Fruit fly (Drosophila melanogaster) whole organism, embryonic: ENCODE results near the gene CG14406.

ENCODE experiments used
- Ada2b ChIP-seq: fragments of 200-800 bp; sonication (Bioruptor generic); IDR thresholded peaks from 2 replicates; pipeline ENCODE4 v1.3.6; 2022; ENCODE audit warnings: missing biosample characterization, missing genetic modification characterization
- B-H2 ChIP-seq: fragments of 200-800 bp; sonication (Bioruptor generic); optimal IDR thresholded peaks from 2 replicates; lab custom pipeline; 2018; ENCODE audit warnings: missing biosample characterization, mild to moderate bottlenecking, missing genetic modification characterization
- CG12391 ChIP-seq: fragments of 200-800 bp; sonication (Bioruptor generic); optimal IDR thresholded peaks from 3 replicates; lab custom pipeline; 2018; ENCODE audit warnings: missing biosample characterization, mild to moderate bottlenecking, missing genetic modification characterization, moderate library complexity
- CG12942 ChIP-seq: fragments of 200-800 bp; sonication (Bioruptor generic); optimal IDR thresholded peaks from 3 replicates; lab custom pipeline; 2016; ENCODE audit warnings: missing biosample characterization, missing genetic modification characterization
- CG14860 ChIP-seq: fragments of 200-800 bp; sonication (Bioruptor generic); IDR thresholded peaks from 3 replicates; pipeline ENCODE4 v1.3.6; 2022; ENCODE audit warnings: missing biosample characterization, missing genetic modification characterization; ENCODE audit not compliant: partially characterized antibody
- CG1529 ChIP-seq: fragments of 200-800 bp; sonication (Bioruptor generic); optimal IDR thresholded peaks from 3 replicates; lab custom pipeline; 2018; ENCODE audit warnings: missing biosample characterization, missing genetic modification characterization
- CG17612 ChIP-seq: fragments of 200-800 bp; sonication (Bioruptor generic); IDR thresholded peaks from 2 replicates; pipeline ENCODE4 v1.3.6; 2022; ENCODE audit warnings: missing biosample characterization, missing genetic modification characterization
- CG30020 ChIP-seq: fragments of 200-800 bp; optimal IDR thresholded peaks from 2 replicates; lab custom pipeline; 2019; ENCODE audit warnings: missing biosample characterization, mild to moderate bottlenecking, missing genetic modification characterization, moderate library complexity
- CG34422 ChIP-seq: fragments of 200-800 bp; sonication (Bioruptor generic); IDR thresholded peaks from 3 replicates; pipeline ENCODE4 v1.3.6; 2022; ENCODE audit warnings: missing biosample characterization, missing genetic modification characterization
- CG3995 ChIP-seq: fragments of 200-800 bp; sonication (Bioruptor generic); optimal IDR thresholded peaks from 3 replicates; lab custom pipeline; 2016; ENCODE audit warnings: missing biosample characterization, missing genetic modification characterization
- CG4282 ChIP-seq: fragments of 200-800 bp; sonication (Bioruptor generic); optimal IDR thresholded peaks from 2 replicates; lab custom pipeline; 2016; ENCODE audit warnings: missing biosample characterization, missing genetic modification characterization
- CG4424 ChIP-seq: fragments of 200-800 bp; sonication (Bioruptor generic); optimal IDR thresholded peaks from 3 replicates; lab custom pipeline; 2016; ENCODE audit warnings: missing biosample characterization, missing genetic modification characterization
- CG6689 ChIP-seq: fragments of 200-800 bp; sonication (Bioruptor generic); IDR thresholded peaks from 2 replicates; pipeline ENCODE4 v1.3.6; 2022; ENCODE audit warnings: missing biosample characterization, missing genetic modification characterization
- CG7271 ChIP-seq: fragments of 200-800 bp; sonication (Bioruptor generic); optimal IDR thresholded peaks from 2 replicates; lab custom pipeline; 2018; ENCODE audit warnings: missing biosample characterization, mild to moderate bottlenecking, missing genetic modification characterization, moderate library complexity
- CG8089 ChIP-seq: fragments of 200-800 bp; sonication (Bioruptor generic); optimal IDR thresholded peaks from 3 replicates; lab custom pipeline; 2016; ENCODE audit warnings: missing biosample characterization, missing genetic modification characterization
- CG9215 ChIP-seq: fragments of 200-800 bp; sonication (Bioruptor generic); IDR thresholded peaks from 2 replicates; pipeline ENCODE4 v1.3.6; 2022; ENCODE audit warnings: missing biosample characterization, missing genetic modification characterization
- CG9727 ChIP-seq: fragments of 200-800 bp; sonication (Bioruptor generic); optimal IDR thresholded peaks from 3 replicates; lab custom pipeline; 2017; ENCODE audit warnings: missing biosample characterization, mild to moderate bottlenecking, missing genetic modification characterization
- CG9797 ChIP-seq: fragments of 200-800 bp; sonication (Bioruptor generic); optimal IDR thresholded peaks from 3 replicates; lab custom pipeline; 2018; ENCODE audit warnings: missing biosample characterization, mild to moderate bottlenecking, missing genetic modification characterization
- Dip2 ChIP-seq: fragments of 200-800 bp; sonication (Bioruptor generic); IDR thresholded peaks from 2 replicates; pipeline ENCODE4 v1.3.6; 2022; ENCODE audit warnings: missing biosample characterization, missing genetic modification characterization
- ERR ChIP-seq: fragments of 200-800 bp; sonication (Bioruptor generic); optimal IDR thresholded peaks from 2 replicates; lab custom pipeline; 2016; ENCODE audit warnings: missing biosample characterization, missing genetic modification characterization
- Hey ChIP-seq: fragments of 200-800 bp; sonication (Bioruptor generic); optimal IDR thresholded peaks from 3 replicates; lab custom pipeline; 2018; ENCODE audit warnings: missing biosample characterization, mild to moderate bottlenecking, missing genetic modification characterization
- HmgD ChIP-seq: fragments of 200-800 bp; sonication (Bioruptor generic); optimal IDR thresholded peaks from 3 replicates; lab custom pipeline; 2016; ENCODE audit warnings: missing biosample characterization, missing genetic modification characterization
- Hr39 ChIP-seq: fragments of >200 bp; optimal IDR thresholded peaks from 2 replicates; lab custom pipeline; 2017
- Hr78 ChIP-seq, 2 experiments: fragments of 200-800 bp in 1 of 2; fragments of >200 bp in 1 of 2; sonication (Bioruptor generic) in 1 of 2; optimal IDR thresholded peaks; 2 replicates each; lab custom pipeline; 2017 to 2019; ENCODE audit warnings: missing biosample characterization in 2 of 2, missing genetic modification characterization in 2 of 2, mild to moderate bottlenecking in 1 of 2, moderate library complexity in 1 of 2
- Jarid2 ChIP-seq: fragments of 200-800 bp; sonication (Bioruptor generic); optimal IDR thresholded peaks from 3 replicates; lab custom pipeline; 2017; ENCODE audit warnings: mild to moderate bottlenecking, missing biosample characterization, missing genetic modification reagents, missing genetic modification characterization
- NC2β ChIP-seq: fragments of 200-800 bp; sonication (Bioruptor generic); optimal IDR thresholded peaks from 2 replicates; lab custom pipeline; 2016; ENCODE audit warnings: missing biosample characterization, missing genetic modification characterization
- Nf-YA ChIP-seq: fragments of 200-800 bp; sonication (Bioruptor generic); IDR thresholded peaks from 2 replicates; pipeline ENCODE4 v1.3.6; 2022; ENCODE audit warnings: missing biosample characterization, missing genetic modification characterization
- Ravus ChIP-seq: fragments of 200-800 bp; sonication (Bioruptor generic); IDR thresholded peaks from 2 replicates; pipeline ENCODE4 v1.3.6; 2022; ENCODE audit warnings: missing biosample characterization, missing genetic modification characterization
- ci ChIP-seq: fragments of 200-800 bp; sonication (Bioruptor generic); IDR thresholded peaks from 3 replicates; pipeline ENCODE4 v1.3.6; 2022; ENCODE audit warnings: missing biosample characterization, missing genetic modification characterization
- corto ChIP-seq: fragments of 200-800 bp; sonication (Bioruptor generic); optimal IDR thresholded peaks from 2 replicates; lab custom pipeline; 2016; ENCODE audit warnings: missing biosample characterization, mild to moderate bottlenecking, missing genetic modification characterization, moderate library complexity
- crp ChIP-seq, 2 experiments: fragments of 200-800 bp; sonication (Bioruptor generic); optimal IDR thresholded peaks; 2 replicates in 1 of 2; 3 replicates in 1 of 2; lab custom pipeline; 2017; ENCODE audit warnings: missing biosample characterization in 2 of 2, missing genetic modification characterization in 2 of 2, mild to moderate bottlenecking in 1 of 2, moderate library complexity in 1 of 2
- dati ChIP-seq: fragments of 200-800 bp; sonication (Bioruptor generic); IDR thresholded peaks from 2 replicates; pipeline ENCODE4 v1.3.6; 2022; ENCODE audit warnings: missing biosample characterization, missing genetic modification characterization
- en ChIP-seq: fragments of 200-800 bp; sonication (Bioruptor generic); optimal IDR thresholded peaks from 2 replicates; lab custom pipeline; 2016; ENCODE audit warnings: missing biosample characterization, missing genetic modification characterization
- eve ChIP-seq, 2 experiments: fragments of >200 bp; optimal IDR thresholded peaks; 2 replicates each; lab custom pipeline; 2017; ENCODE audit warnings: missing biosample characterization in 2 of 2, missing genetic modification characterization in 2 of 2
- gcm2 ChIP-seq: fragments of 200-800 bp; sonication (Bioruptor generic); optimal IDR thresholded peaks from 2 replicates; lab custom pipeline; 2016; ENCODE audit warnings: missing biosample characterization, missing genetic modification characterization
- gfzf ChIP-seq: fragments of 200-800 bp; sonication (Bioruptor generic); optimal IDR thresholded peaks from 2 replicates; lab custom pipeline; 2016; ENCODE audit warnings: missing biosample characterization, mild to moderate bottlenecking, missing genetic modification characterization, moderate library complexity
- gro ChIP-seq: fragments of 200-800 bp; sonication (Bioruptor generic); optimal IDR thresholded peaks from 2 replicates; lab custom pipeline; 2016; ENCODE audit warnings: missing biosample characterization, missing genetic modification characterization
- gsb-n ChIP-seq: fragments of 200-800 bp; sonication (Bioruptor generic); optimal IDR thresholded peaks from 3 replicates; lab custom pipeline; 2018; ENCODE audit warnings: missing biosample characterization, mild to moderate bottlenecking, missing genetic modification characterization
- jigr1 ChIP-seq: fragments of 200-800 bp; sonication (Bioruptor generic); IDR thresholded peaks from 3 replicates; pipeline ENCODE4 v1.3.6; 2022; ENCODE audit warnings: missing biosample characterization, missing genetic modification characterization
- kah ChIP-seq: fragments of 200-800 bp; sonication (Bioruptor generic); optimal IDR thresholded peaks from 2 replicates; lab custom pipeline; 2018; ENCODE audit warnings: missing biosample characterization, mild to moderate bottlenecking, missing genetic modification characterization
- lmd ChIP-seq: fragments of 200-800 bp; sonication (Bioruptor generic); IDR thresholded peaks from 2 replicates; pipeline ENCODE4 v1.3.6; 2022; ENCODE audit warnings: missing biosample characterization, missing genetic modification characterization
- phol ChIP-seq: fragments of 200-800 bp; sonication (Bioruptor generic); optimal IDR thresholded peaks from 3 replicates; lab custom pipeline; 2018; ENCODE audit warnings: missing biosample characterization, mild to moderate bottlenecking, missing genetic modification characterization, moderate library complexity
- pros ChIP-seq: fragments of 200-800 bp; sonication (Bioruptor generic); optimal IDR thresholded peaks from 3 replicates; lab custom pipeline; 2019; ENCODE audit warnings: missing biosample characterization, mild to moderate bottlenecking, missing genetic modification characterization, moderate library complexity
- pzg ChIP-seq: fragments of 200-800 bp; sonication (Bioruptor generic); optimal IDR thresholded peaks from 3 replicates; lab custom pipeline; 2018; ENCODE audit warnings: missing biosample characterization, mild to moderate bottlenecking, missing genetic modification characterization, moderate library complexity
- sc ChIP-seq, 3 experiments: fragments of >200 bp in 2 of 3; fragments of 200-800 bp in 1 of 3; sonication (Bioruptor generic) in 1 of 3; optimal IDR thresholded peaks; 2 replicates in 2 of 3; 3 replicates in 1 of 3; lab custom pipeline; 2017; ENCODE audit warnings: mild to moderate bottlenecking in 1 of 3, missing biosample characterization in 1 of 3, missing genetic modification characterization in 1 of 3, missing genetic modification reagents in 1 of 3
- sna ChIP-seq: fragments of 200-800 bp; sonication (Bioruptor generic); IDR thresholded peaks from 2 replicates; pipeline ENCODE4 v1.3.6; 2022; ENCODE audit warnings: missing biosample characterization, missing genetic modification characterization; ENCODE audit not compliant: partially characterized antibody
- sr ChIP-seq: fragments of 200-800 bp; sonication (Bioruptor generic); IDR thresholded peaks from 3 replicates; pipeline ENCODE4 v1.3.6; 2022; ENCODE audit warnings: missing biosample characterization, missing genetic modification characterization
- tap ChIP-seq: fragments of 200-800 bp; optimal IDR thresholded peaks from 3 replicates; lab custom pipeline; 2019; ENCODE audit warnings: missing biosample characterization, mild to moderate bottlenecking, missing genetic modification characterization, moderate library complexity
- usp ChIP-seq: fragments of >200 bp; optimal IDR thresholded peaks from 2 replicates; lab custom pipeline; 2017; ENCODE audit warnings: missing biosample characterization, missing genetic modification characterization
- zen ChIP-seq: fragments of 200-800 bp; sonication (Bioruptor generic); optimal IDR thresholded peaks from 3 replicates; lab custom pipeline; 2018; ENCODE audit warnings: missing biosample characterization, mild to moderate bottlenecking, missing genetic modification characterization, moderate library complexity

Gene CG14406

dm6 chrX:14882536-14883118 lies 28.0 kb downstream of the CG14406 start, which contains the start of the genes CG45064 and CG45065 (continued):
- TF ChIP-seq zen (tag; lab: Kevin White, UChicago) (no peak), CG12942 (peak; percentile 59), B-H2 (GFP tag; lab: Kevin White, UChicago) (no peak), gsb-n (tag; lab: Kevin White, UChicago) (peak; percentile 83), dati (GFP tag; lab: Robert Waterston, UW) (peak; percentile 67), CG30020 (tag; lab: Kevin White, UChicago) (peak; percentile 33), CG8089 (GFP tag; lab: Kevin White, UChicago) (peak; percentile 81), Ravus (GFP tag; lab: Robert Waterston, UW) (no peak; the same call in 1 of the 2 replicates), CG4424 (GFP tag; lab: Kevin White, UChicago) (peak; percentile 78), sc (optimal IDR thresholded peaks at IDR 0.05; lab: Kevin White, UChicago) (no peak), sc (GFP tag; optimal IDR thresholded peaks at IDR 0.05; lab: Kevin White, UChicago) (peak; percentile 70), gfzf (GFP tag; lab: Kevin White, UChicago) (no peak), tap (tag; lab: Kevin White, UChicago) (peak; percentile 86), CG14860 (GFP tag; lab: Robert Waterston, UW) (no peak), CG3995 (GFP tag; lab: Kevin White, UChicago) (peak; percentile 27), CG12391 (tag; lab: Kevin White, UChicago) (peak; percentile 89), gro (peak; percentile 35), Jarid2 (peak; percentile 46), CG9797 (GFP tag; lab: Kevin White, UChicago) (no peak), phol (peak; percentile 87), Nf-YA (GFP tag; lab: Robert Waterston, UW) (peak; percentile 81), pros (no peak), corto (no peak), crp (GFP tag; optimal IDR thresholded peaks at IDR 0.05; lab: Kevin White, UChicago) (peak in 1 of 2 experiments; percentile 31), Ada2b (peak; percentile 69; the same call in 1 of the 2 replicates), eve (GFP tag; optimal IDR thresholded peaks at IDR 0.05; lab: Kevin White, UChicago) (peak in 1 of 2 experiments; percentile 95), NC2β (GFP tag; lab: Kevin White, UChicago) (peak; percentile 73), CG9215 (GFP tag; lab: Robert Waterston, UW) (no peak), HmgD (GFP tag; lab: Kevin White, UChicago) (no peak), en (GFP tag; lab: Kevin White, UChicago) (peak; percentile 56), lmd (GFP tag; lab: Robert Waterston, UW) (peak; percentile 81), usp (GFP tag; lab: Kevin White, UChicago) (no peak), Hey (tag; lab: Kevin White, UChicago) (no peak), ci (GFP tag; lab: Robert Waterston, UW) (peak; percentile 97), kah (GFP tag; lab: Kevin White, UChicago) (peak; percentile 69), CG17612 (GFP tag; lab: Robert Waterston, UW) (no peak), CG7271 (tag; lab: Kevin White, UChicago) (no peak), CG34422 (GFP tag; lab: Robert Waterston, UW) (no peak), jigr1 (GFP tag; lab: Robert Waterston, UW) (peak; percentile 74; the same call in 2 of the 3 replicates), CG4282 (GFP tag; lab: Kevin White, UChicago) (no peak), CG9727 (peak; percentile 64), ERR (peak; percentile 41), CG6689 (GFP tag; lab: Robert Waterston, UW) (peak; percentile 79), Hr78 (GFP tag; optimal IDR thresholded peaks at IDR 0.05; lab: Kevin White, UChicago) (peak in 1 of 2 experiments; percentile 77), gcm2 (GFP tag; lab: Kevin White, UChicago) (peak; percentile 56), Hr39 (lab: Kevin White, UChicago) (no peak), sr (GFP tag; lab: Robert Waterston, UW) (peak; percentile 74; the same call in 1 of the 3 replicates), Dip2 (GFP tag; lab: Robert Waterston, UW) (no peak), CG1529 (peak; percentile 84), pzg (GFP tag; lab: Kevin White, UChicago) (no peak), sna (GFP tag; lab: Robert Waterston, UW) (no peak)
